Worm (Caenorhabditis elegans) whole organism, late embryonic: Measurements from ENCODE around the gene tbb-4.

ENCODE experiments used
- Y22D7AL.16 ChIP-seq: sonication (generic microtip); optimal IDR thresholded peaks from 2 replicates; lab custom pipeline; 2016; ENCODE audit warnings: missing genetic modification characterization, missing compliant biosample characterization
- ceh-18 ChIP-seq: sonication (generic microtip); optimal IDR thresholded peaks from 2 replicates; lab custom pipeline; 2016; ENCODE audit warnings: missing genetic modification characterization, missing compliant biosample characterization
- ceh-24 ChIP-seq: sonication (generic microtip); optimal IDR thresholded peaks from 2 replicates; lab custom pipeline; 2016; ENCODE audit warnings: mild to moderate bottlenecking, missing genetic modification characterization, missing compliant biosample characterization
- ceh-48 ChIP-seq: sonication (generic microtip); optimal IDR thresholded peaks from 2 replicates; lab custom pipeline; 2016; ENCODE audit warnings: missing genetic modification characterization, inconsistent platforms, missing compliant biosample characterization
- ceh-9 ChIP-seq: sonication (generic microtip); optimal IDR thresholded peaks from 2 replicates; lab custom pipeline; 2016; ENCODE audit warnings: mild to moderate bottlenecking, missing genetic modification characterization, inconsistent platforms, missing compliant biosample characterization
- fkh-10 ChIP-seq: fragments of 150-350 bp; optimal IDR thresholded peaks from 2 replicates; lab custom pipeline; 2014; ENCODE audit warnings: missing biosample characterization, missing genetic modification reagents, missing genetic modification characterization
- fkh-6 ChIP-seq: sonication (generic microtip); optimal IDR thresholded peaks from 2 replicates; lab custom pipeline; 2016; ENCODE audit warnings: missing genetic modification characterization, missing compliant biosample characterization
- hlh-15 ChIP-seq: sonication (generic microtip); optimal IDR thresholded peaks from 2 replicates; lab custom pipeline; 2016; ENCODE audit warnings: missing genetic modification characterization, missing compliant biosample characterization
- pat-9 ChIP-seq: fragments of 200-800 bp; sonication (Bioruptor generic); optimal IDR thresholded peaks from 2 replicates; lab custom pipeline; 2018; ENCODE audit warnings: mild to moderate bottlenecking, missing genetic modification characterization, moderate library complexity, missing compliant biosample characterization
- ref-2 ChIP-seq: sonication (generic microtip); optimal IDR thresholded peaks from 2 replicates; lab custom pipeline; 2016; ENCODE audit warnings: missing genetic modification characterization, missing compliant biosample characterization
- tbx-2 ChIP-seq: sonication (generic microtip); optimal IDR thresholded peaks from 2 replicates; lab custom pipeline; 2016; ENCODE audit warnings: missing genetic modification characterization, missing compliant biosample characterization
- unc-3 ChIP-seq, 2 experiments: fragments of 200-800 bp in 1 of 2; sonication (Bioruptor generic) in 1 of 2; sonication (generic microtip) in 1 of 2; conservative IDR thresholded peaks in 1 of 2; optimal IDR thresholded peaks in 1 of 2; 2 replicates each; pipeline versions ENCODE4 v1.3.6 to Lab custom; 2016 to 2022; ENCODE audit warnings: missing compliant biosample characterization in 2 of 2, missing genetic modification characterization in 2 of 2, missing genetic modification reagents in 1 of 2

Gene tbb-4

ce11 chrX:9388686-9389085 lies 48.0 kb downstream of the tbb-4 start:
- no peak for TF ChIP-seq ceh-9 (tag; lab: Kevin White, UChicago)
- no peak for TF ChIP-seq fkh-10 (GFP tag; lab: Kevin White, UChicago)
- no peak for TF ChIP-seq fkh-6
- TF ChIP-seq ceh-18 (tag; lab: Kevin White, UChicago), result no peak
- no peak for TF ChIP-seq hlh-15 (tag; lab: Kevin White, UChicago)

ce11 chrX:9387041-9387440 lies 49.7 kb downstream of the tbb-4 start, which contains the start of gene C23F12.4:
Gene C23F12.4 (plus strand): TSS chrX:9387341.
- no peak for TF ChIP-seq ceh-48 (tag; lab: Kevin White, UChicago)
- TF ChIP-seq tbx-2 (tag; lab: Kevin White, UChicago), result no peak
- no peak for TF ChIP-seq Y22D7AL.16
- no peak for TF ChIP-seq unc-3 (GFP tag; conservative IDR thresholded peaks at IDR 0.05; lab: Robert Waterston, UW)
- no peak for TF ChIP-seq unc-3 (tag; optimal IDR thresholded peaks at IDR 0.05; lab: Kevin White, UChicago)
- TF ChIP-seq ceh-24 (tag; lab: Kevin White, UChicago), result no peak
- no peak for TF ChIP-seq ref-2 (tag; lab: Kevin White, UChicago)
- no peak for TF ChIP-seq pat-9 (tag; lab: Kevin White, UChicago)
